Worm (Caenorhabditis elegans): ENCODE measurements around the gene cogc-4.

DNA sequence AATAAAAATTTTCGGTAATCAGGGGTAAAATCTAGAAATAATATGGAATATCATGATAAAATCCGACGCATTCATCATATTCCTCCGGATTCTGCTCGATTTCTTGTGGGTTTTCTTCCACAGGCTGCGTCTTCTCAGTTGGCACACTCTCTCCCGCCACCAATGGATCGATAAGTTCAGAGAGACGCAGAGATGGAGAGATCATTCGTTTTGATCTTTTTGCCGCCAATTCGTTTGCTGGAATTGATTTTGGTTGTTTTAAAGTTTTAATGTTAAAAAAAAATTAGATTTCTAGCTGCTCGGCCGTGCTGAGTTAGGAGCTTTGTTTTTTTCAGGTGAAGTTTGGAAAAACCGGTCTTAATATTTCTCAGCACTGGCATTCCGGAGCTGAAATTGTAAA, 46.0 kb upstream of the cogc-4 start:
- TF ChIP-seq ZK546.5 (tag; optimal IDR thresholded peaks at IDR 0.05) (no peak), snpc-4 (tag; optimal IDR thresholded peaks at IDR 0.05) (no peak), ama-1 (optimal IDR thresholded peaks at IDR 0.05) (no peak), lim-7 (GFP tag; IDR thresholded peaks at IDR 0.05) (no peak), pha-4 (GFP tag; IDR thresholded peaks at IDR 0.05) (no peak), pha-4 (tag; optimal IDR thresholded peaks at IDR 0.05) (no peak), sdz-12 (GFP tag; optimal IDR thresholded peaks at IDR 0.05) (no peak), mdl-1 (tag; optimal IDR thresholded peaks at IDR 0.05) (no peak), lin-39 (tag; optimal IDR thresholded peaks at IDR 0.05) (no peak), fos-1 (tag; optimal IDR thresholded peaks at IDR 0.05) (no peak)

Data from whole organism, L4 larva.